Fruit fly (Drosophila melanogaster) whole organism, embryonic: ENCODE measurements around the gene Nepl3.

Source experiments
- Ada2b ChIP-seq: fragments of 200-800 bp; sonication (Bioruptor generic); IDR thresholded peaks from 2 replicates; pipeline ENCODE4 v1.3.6; 2022; ENCODE audit warnings: missing biosample characterization, missing genetic modification characterization
- Asciz ChIP-seq: fragments of 200-800 bp; sonication (Bioruptor generic); optimal IDR thresholded peaks from 2 replicates; lab custom pipeline; 2017; ENCODE audit warnings: missing biosample characterization, mild to moderate bottlenecking, missing genetic modification characterization, missing genetic modification reagents
- Atf-2 ChIP-seq: fragments of 200-800 bp; sonication (Bioruptor generic); optimal IDR thresholded peaks from 2 replicates; lab custom pipeline; 2016; ENCODE audit warnings: missing biosample characterization, missing genetic modification characterization
- Atf6 ChIP-seq: fragments of 200-800 bp; sonication (Bioruptor generic); IDR thresholded peaks from 2 replicates; pipeline ENCODE4 v1.3.6; 2022; ENCODE audit warnings: missing biosample characterization, missing genetic modification characterization
- CG11085 ChIP-seq: fragments of 200-800 bp; sonication (Bioruptor generic); IDR thresholded peaks from 2 replicates; pipeline ENCODE4 v1.3.6; 2022; ENCODE audit warnings: missing biosample characterization, missing genetic modification characterization
- CG11247 ChIP-seq: fragments of 200-800 bp; sonication (Bioruptor generic); IDR thresholded peaks from 2 replicates; pipeline ENCODE4 v1.3.6; 2022; ENCODE audit warnings: missing biosample characterization, missing genetic modification characterization
- CG1233 ChIP-seq: fragments of 200-800 bp; sonication (Bioruptor generic); optimal IDR thresholded peaks from 4 replicates; lab custom pipeline; 2018; ENCODE audit warnings: missing biosample characterization, mild to moderate bottlenecking, missing genetic modification characterization
- CG12769 ChIP-seq: fragments of 200-800 bp; sonication (Bioruptor generic); optimal IDR thresholded peaks from 2 replicates; lab custom pipeline; 2019; ENCODE audit warnings: missing biosample characterization, mild to moderate bottlenecking, missing genetic modification characterization, moderate library complexity
- CG12942 ChIP-seq: fragments of 200-800 bp; sonication (Bioruptor generic); optimal IDR thresholded peaks from 3 replicates; lab custom pipeline; 2016; ENCODE audit warnings: missing biosample characterization, missing genetic modification characterization
- CG15073 ChIP-seq: fragments of 200-800 bp; sonication (Bioruptor generic); optimal IDR thresholded peaks from 2 replicates; lab custom pipeline; 2016; ENCODE audit warnings: missing biosample characterization, missing genetic modification characterization
- CG16813 ChIP-seq: fragments of 200-800 bp; sonication (Bioruptor generic); IDR thresholded peaks from 3 replicates; pipeline ENCODE4 v1.3.6; 2022; ENCODE audit warnings: missing biosample characterization, missing genetic modification characterization; ENCODE audit not compliant: partially characterized antibody
- CG17385 ChIP-seq: fragments of 200-800 bp; sonication (Bioruptor generic); optimal IDR thresholded peaks from 3 replicates; lab custom pipeline; 2018; ENCODE audit warnings: missing biosample characterization, mild to moderate bottlenecking, missing genetic modification characterization
- CG18619 ChIP-seq: fragments of 200-800 bp; sonication (Bioruptor generic); optimal IDR thresholded peaks from 3 replicates; lab custom pipeline; 2017; ENCODE audit warnings: missing biosample characterization, mild to moderate bottlenecking, missing genetic modification characterization
- CG32772 ChIP-seq: fragments of 200-800 bp; sonication (Bioruptor generic); IDR thresholded peaks from 2 replicates; pipeline ENCODE4 v1.3.6; 2022; ENCODE audit warnings: missing biosample characterization, missing genetic modification characterization
- CG43689 ChIP-seq: fragments of 200-800 bp; sonication (Bioruptor generic); IDR thresholded peaks from 2 replicates; pipeline ENCODE4 v1.3.6; 2022; ENCODE audit warnings: missing biosample characterization, missing genetic modification characterization
- CG4820 ChIP-seq: fragments of 200-800 bp; sonication (Bioruptor generic); optimal IDR thresholded peaks from 3 replicates; lab custom pipeline; 2016; ENCODE audit warnings: missing biosample characterization, missing genetic modification characterization
- CG5180 ChIP-seq: fragments of 200-800 bp; sonication (Bioruptor generic); optimal IDR thresholded peaks from 3 replicates; lab custom pipeline; 2017; ENCODE audit warnings: missing biosample characterization, missing genetic modification characterization, mild to moderate bottlenecking, moderate library complexity, missing genetic modification reagents
- CG7372 ChIP-seq: fragments of 200-800 bp; sonication (Bioruptor generic); IDR thresholded peaks from 2 replicates; pipeline ENCODE4 v1.3.6; 2022; ENCODE audit warnings: missing biosample characterization, missing genetic modification characterization
- CG9797 ChIP-seq: fragments of 200-800 bp; sonication (Bioruptor generic); optimal IDR thresholded peaks from 3 replicates; lab custom pipeline; 2018; ENCODE audit warnings: missing biosample characterization, mild to moderate bottlenecking, missing genetic modification characterization
- D ChIP-seq, 2 experiments: fragments of 200-800 bp in 1 of 2; fragments of >200 bp in 1 of 2; sonication (Bioruptor generic) in 1 of 2; optimal IDR thresholded peaks; 2 replicates in 1 of 2; 3 replicates in 1 of 2; lab custom pipeline; 2017; ENCODE audit warnings: mild to moderate bottlenecking in 1 of 2, missing biosample characterization in 1 of 2, missing genetic modification characterization in 1 of 2, missing genetic modification reagents in 1 of 2
- Dip3 ChIP-seq: fragments of 200-800 bp; sonication (Bioruptor generic); optimal IDR thresholded peaks from 3 replicates; lab custom pipeline; 2016; ENCODE audit warnings: missing biosample characterization, missing genetic modification characterization
- Dll ChIP-seq: fragments of 200-800 bp; sonication (Bioruptor generic); IDR thresholded peaks from 4 replicates; pipeline ENCODE4 v1.3.6; 2022; ENCODE audit warnings: missing biosample characterization, missing genetic modification characterization; ENCODE audit not compliant: partially characterized antibody
- Dp ChIP-seq: fragments of 200-800 bp; sonication (Bioruptor generic); optimal IDR thresholded peaks from 2 replicates; lab custom pipeline; 2018; ENCODE audit warnings: missing biosample characterization, mild to moderate bottlenecking, missing genetic modification characterization, moderate library complexity
- E2f1 ChIP-seq: fragments of 200-800 bp; sonication (Bioruptor generic); IDR thresholded peaks from 2 replicates; pipeline ENCODE4 v1.3.6; 2022; ENCODE audit warnings: missing biosample characterization, missing genetic modification characterization
- Fer2 ChIP-seq: fragments of 200-800 bp; sonication (Bioruptor generic); optimal IDR thresholded peaks from 2 replicates; lab custom pipeline; 2018; ENCODE audit warnings: missing biosample characterization, mild to moderate bottlenecking, missing genetic modification characterization, moderate library complexity
- Fer3 ChIP-seq: fragments of 200-800 bp; sonication (Bioruptor generic); optimal IDR thresholded peaks from 2 replicates; lab custom pipeline; 2018; ENCODE audit warnings: missing biosample characterization, mild to moderate bottlenecking, missing genetic modification characterization, moderate library complexity
- HLHmδ ChIP-seq: fragments of 200-800 bp; sonication (Bioruptor generic); optimal IDR thresholded peaks from 2 replicates; lab custom pipeline; 2018; ENCODE audit warnings: missing biosample characterization, mild to moderate bottlenecking, missing genetic modification characterization, moderate library complexity
- Hmx ChIP-seq: fragments of 200-800 bp; sonication (Bioruptor generic); optimal IDR thresholded peaks from 2 replicates; lab custom pipeline; 2016; ENCODE audit warnings: missing biosample characterization, missing genetic modification characterization
- Rfx ChIP-seq: fragments of 200-800 bp; sonication (Bioruptor generic); IDR thresholded peaks from 2 replicates; pipeline ENCODE4 v1.3.6; 2022; ENCODE audit warnings: missing biosample characterization, missing genetic modification characterization
- ase ChIP-seq: fragments of 200-800 bp; sonication (Bioruptor generic); IDR thresholded peaks from 3 replicates; pipeline ENCODE4 v1.3.6; 2022; ENCODE audit warnings: missing biosample characterization, missing genetic modification characterization
- az2 ChIP-seq: fragments of 200-800 bp; sonication (Bioruptor generic); optimal IDR thresholded peaks from 3 replicates; lab custom pipeline; 2016; ENCODE audit warnings: missing biosample characterization, missing genetic modification characterization
- bowl ChIP-seq: fragments of 200-800 bp; sonication (Bioruptor generic); IDR thresholded peaks from 2 replicates; pipeline ENCODE4 v1.3.6; 2022; ENCODE audit warnings: missing biosample characterization, missing genetic modification characterization
- btn ChIP-seq: fragments of 200-800 bp; sonication (Bioruptor generic); optimal IDR thresholded peaks from 2 replicates; lab custom pipeline; 2016; ENCODE audit warnings: missing biosample characterization, missing genetic modification characterization
- chif ChIP-seq, 2 experiments: fragments of 200-800 bp; sonication (Bioruptor generic); optimal IDR thresholded peaks; 3 replicates each; lab custom pipeline; 2016; ENCODE audit warnings: missing biosample characterization in 2 of 2, missing genetic modification characterization in 2 of 2
- crc ChIP-seq: fragments of 200-800 bp; sonication (Bioruptor generic); optimal IDR thresholded peaks from 2 replicates; lab custom pipeline; 2016; ENCODE audit warnings: missing biosample characterization, missing genetic modification characterization
- crol ChIP-seq: fragments of 200-800 bp; sonication (Bioruptor generic); IDR thresholded peaks from 2 replicates; pipeline ENCODE4 v1.3.6; 2022; ENCODE audit warnings: missing biosample characterization, missing genetic modification characterization
- danr ChIP-seq: fragments of 200-800 bp; sonication (Bioruptor generic); IDR thresholded peaks from 2 replicates; pipeline ENCODE4 v1.3.6; 2022; ENCODE audit warnings: missing biosample characterization, missing genetic modification characterization
- esg ChIP-seq: fragments of 200-800 bp; sonication (Bioruptor generic); conservative IDR thresholded peaks from 2 replicates; pipeline ENCODE4 v1.3.6; 2022; ENCODE audit warnings: missing biosample characterization, missing genetic modification characterization
- ewg ChIP-seq: fragments of 200-800 bp; sonication (Bioruptor generic); optimal IDR thresholded peaks from 3 replicates; lab custom pipeline; 2017; ENCODE audit warnings: mild to moderate bottlenecking, missing biosample characterization, missing genetic modification reagents, missing genetic modification characterization
- fd96Cb ChIP-seq: fragments of 200-800 bp; sonication (Bioruptor generic); optimal IDR thresholded peaks from 2 replicates; lab custom pipeline; 2018; ENCODE audit warnings: missing biosample characterization, mild to moderate bottlenecking, missing genetic modification characterization, moderate library complexity
- fu2 ChIP-seq: fragments of 200-800 bp; sonication (Bioruptor generic); optimal IDR thresholded peaks from 2 replicates; lab custom pipeline; 2016; ENCODE audit warnings: missing biosample characterization, missing genetic modification characterization
- gcm ChIP-seq: fragments of 200-800 bp; sonication (Bioruptor generic); optimal IDR thresholded peaks from 2 replicates; lab custom pipeline; 2019; ENCODE audit warnings: missing biosample characterization, mild to moderate bottlenecking, missing genetic modification characterization, moderate library complexity
- grau ChIP-seq: fragments of 200-800 bp; optimal IDR thresholded peaks from 3 replicates; lab custom pipeline; 2019; ENCODE audit warnings: missing biosample characterization, mild to moderate bottlenecking, missing genetic modification characterization, moderate library complexity
- gsb ChIP-seq: fragments of 200-800 bp; sonication (Bioruptor generic); IDR thresholded peaks from 2 replicates; pipeline ENCODE4 v1.3.6; 2022; ENCODE audit warnings: missing biosample characterization, missing genetic modification characterization
- kay ChIP-seq: fragments of 200-800 bp; sonication (Bioruptor generic); optimal IDR thresholded peaks from 2 replicates; lab custom pipeline; 2016; ENCODE audit warnings: missing biosample characterization, missing genetic modification characterization
- org-1 ChIP-seq: fragments of 200-800 bp; sonication (Bioruptor generic); optimal IDR thresholded peaks from 2 replicates; lab custom pipeline; 2017; ENCODE audit warnings: missing biosample characterization, missing genetic modification characterization
- p53 ChIP-seq: fragments of 200-800 bp; sonication (Bioruptor generic); optimal IDR thresholded peaks from 2 replicates; lab custom pipeline; 2016; ENCODE audit warnings: missing biosample characterization, missing genetic modification characterization
- peb ChIP-seq: fragments of 200-800 bp; sonication (Bioruptor generic); IDR thresholded peaks from 2 replicates; pipeline ENCODE4 v1.3.6; 2022; ENCODE audit warnings: missing biosample characterization, missing genetic modification characterization
- sisA ChIP-seq: fragments of 200-800 bp; sonication (Bioruptor generic); IDR thresholded peaks from 2 replicates; pipeline ENCODE4 v1.3.6; 2022; ENCODE audit warnings: missing biosample characterization, missing genetic modification characterization
- sna ChIP-seq: fragments of 200-800 bp; sonication (Bioruptor generic); IDR thresholded peaks from 2 replicates; pipeline ENCODE4 v1.3.6; 2022; ENCODE audit warnings: missing biosample characterization, missing genetic modification characterization; ENCODE audit not compliant: partially characterized antibody
- zfh1 ChIP-seq: fragments of 200-800 bp; sonication (Bioruptor generic); IDR thresholded peaks from 3 replicates; pipeline ENCODE4 v1.3.6; 2022; ENCODE audit warnings: missing biosample characterization, missing genetic modification characterization

Nepl3 gene

dm6 chr2L:5010784-5011260 is 47.2 kb downstream of the Nepl3 start, which contains the start of the genes CG31917, Tfb5 and SelT (continued):
- TF ChIP-seq CG7372 (GFP tag; lab: Robert Waterston, UW) (0 out of 2 replicates have a peak, but pooled peaks have one; percentile 21), esg (GFP tag; lab: Robert Waterston, UW) (no peak), p53 (GFP tag; lab: Kevin White, UChicago) (no peak), zfh1 (GFP tag; lab: Robert Waterston, UW) (peak; percentile 59; the same call in 1 of the 3 replicates), kay (GFP tag; lab: Kevin White, UChicago) (peak; percentile 13), Rfx (GFP tag; lab: Robert Waterston, UW) (peak; percentile 80), CG12769 (tag; lab: Kevin White, UChicago) (no peak), sna (peak; percentile 70), ase (no peak), CG32772 (no peak), bowl (no peak), CG43689 (GFP tag; lab: Robert Waterston, UW) (no peak), org-1 (GFP tag; lab: Kevin White, UChicago) (no peak), CG11247 (GFP tag; lab: Robert Waterston, UW) (no peak), CG18619 (GFP tag; lab: Kevin White, UChicago) (no peak), Fer3 (tag; lab: Kevin White, UChicago) (peak; percentile 18), fu2 (GFP tag; lab: Kevin White, UChicago) (peak; percentile 59), CG16813 (GFP tag; lab: Robert Waterston, UW) (peak; percentile 81), CG5180 (GFP tag; lab: Kevin White, UChicago) (no peak), CG9797 (peak; percentile 30), crol (GFP tag; lab: Robert Waterston, UW) (no peak), CG17385 (peak; percentile 20), CG1233 (GFP tag; lab: Kevin White, UChicago) (peak; percentile 46), Dip3 (GFP tag; lab: Kevin White, UChicago) (peak; percentile 29), sisA (GFP tag; lab: Robert Waterston, UW) (peak; percentile 59; the same call in 1 of the 2 replicates), crc (GFP tag; lab: Kevin White, UChicago) (no peak), Hmx (GFP tag; lab: Kevin White, UChicago) (no peak), HLHmδ (GFP tag; lab: Kevin White, UChicago) (no peak), chif (GFP tag; optimal IDR thresholded peaks at IDR 0.05; lab: Kevin White, UChicago) (peak; percentile 17 to 52), CG12942 (GFP tag; lab: Kevin White, UChicago) (peak; percentile 59), ewg (GFP tag; lab: Kevin White, UChicago) (peak; percentile 36), btn (GFP tag; lab: Kevin White, UChicago) (no peak), E2f1 (GFP tag; lab: Robert Waterston, UW) (no peak), fd96Cb (tag; lab: Kevin White, UChicago) (peak; percentile 15), gcm (peak; percentile 61), Dll (GFP tag; lab: Robert Waterston, UW) (peak; percentile 89), grau (tag; lab: Kevin White, UChicago) (peak; percentile 69), Atf-2 (GFP tag; lab: Kevin White, UChicago) (peak; percentile 30), danr (peak; percentile 34; the same call in 1 of the 2 replicates), az2 (peak; percentile 36), Ada2b (peak; percentile 46; the same call in 1 of the 2 replicates), Dp (GFP tag; lab: Kevin White, UChicago) (peak; percentile 20), gsb (no peak), CG15073 (GFP tag; lab: Kevin White, UChicago) (no peak), Fer2 (tag; lab: Kevin White, UChicago) (peak; percentile 17), D (optimal IDR thresholded peaks at IDR 0.05; lab: Kevin White, UChicago) (no peak), D (GFP tag; optimal IDR thresholded peaks at IDR 0.05; lab: Kevin White, UChicago) (no peak), CG4820 (GFP tag; lab: Kevin White, UChicago) (peak; percentile 24), peb (no peak), Atf6 (GFP tag; lab: Robert Waterston, UW) (peak; percentile 30; the same call in 1 of the 2 replicates), CG11085 (GFP tag; lab: Robert Waterston, UW) (no peak), Asciz (GFP tag; lab: Kevin White, UChicago) (no peak)
